Fruit fly (Drosophila melanogaster): ENCODE measurements around the gene CG42846.

The CG42846 gene

dm6 chr3L:270760-271500 is 39.5 kb upstream of the CG42846 start, which contains the start of gene miple2 (continued):
- TF ChIP-seq H2.0 (GFP tag; IDR thresholded peaks at IDR 0.05) (no peak), CG12155 (GFP tag; optimal IDR thresholded peaks at IDR 0.05) (no peak), CG9215 (GFP tag; IDR thresholded peaks at IDR 0.05) (no peak), caup (GFP tag; optimal IDR thresholded peaks at IDR 0.05; ENCODE audit: severe bottlenecking) (peak; percentile 28), CG6654 (GFP tag; optimal IDR thresholded peaks at IDR 0.05) (no peak)

dm6 chr3L:267618-268017 is 36.2 kb upstream of the CG42846 start:
- peak; percentile 7 for TF ChIP-seq nerfin-1 (tag; optimal IDR thresholded peaks at IDR 0.05)
- TF ChIP-seq CG2199 (GFP tag; IDR thresholded peaks at IDR 0.05) = 0 out of 3 replicates have a peak, but pooled peaks have one; percentile 26
- TF ChIP-seq eve (GFP tag; optimal IDR thresholded peaks at IDR 0.05) = no peak
- peak; percentile 37 for TF ChIP-seq ewg (GFP tag; optimal IDR thresholded peaks at IDR 0.05)
- TF ChIP-seq CG15011 (GFP tag; optimal IDR thresholded peaks at IDR 0.05) = no peak
- peak in 1 of 2 experiments; percentile 44 for TF ChIP-seq Trl (optimal IDR thresholded peaks at IDR 0.05)
- no peak for TF ChIP-seq Trl (GFP tag; optimal IDR thresholded peaks at IDR 0.05)
- TF ChIP-seq cwo (GFP tag; optimal IDR thresholded peaks at IDR 0.05) = no peak
- TF ChIP-seq z (GFP tag; IDR thresholded peaks at IDR 0.05) = peak; percentile 65; the same call in 1 of the 3 replicates

dm6 chr3L:267083-267482 is 35.7 kb upstream of the CG42846 start, which contains the start of gene miple1:
Gene miple1, plus strand, starts transcription at chr3L:267299.
- TF ChIP-seq sens (GFP tag) (peak; percentile 61), CG18599 (GFP tag; optimal IDR thresholded peaks at IDR 0.05) (no peak), CG4328 (GFP tag; optimal IDR thresholded peaks at IDR 0.05) (no peak), CG13894 (tag; optimal IDR thresholded peaks at IDR 0.05) (peak; percentile 29), Deaf1 (tag; optimal IDR thresholded peaks at IDR 0.05) (peak; percentile 85), Asciz (GFP tag; optimal IDR thresholded peaks at IDR 0.05) (no peak)

- TF ChIP-seq vvl (GFP tag; IDR thresholded peaks at IDR 0.05) (peak; percentile 33; the same call in 1 of the 2 replicates), Taf1 (GFP tag; IDR thresholded peaks at IDR 0.05) (no peak), CG6791 (GFP tag; IDR thresholded peaks at IDR 0.05; ENCODE audit: partially characterized antibody) (peak; percentile 13; the same call in 1 of the 3 replicates), CG2129 (GFP tag; IDR thresholded peaks at IDR 0.05; ENCODE audit: partially characterized antibody) (no peak), CG9215 (GFP tag; IDR thresholded peaks at IDR 0.05) (no peak)
These were observed 34.4 kb upstream of the CG42846 start, which contains the start of gene CG34263 for dm6 chr3L:265808-266207. Gene CG34263, minus strand, starts transcription at chr3L:265908.

dm6 chr3L:264378-265151 is 33.2 kb upstream of the CG42846 start, which contains the start of the genes Tudor-SN and mRpL17:
Gene Tudor-SN, minus strand, starts transcription at chr3L:264380.
Gene mRpL17, plus strand, starts transcription at chr3L:264779.
- TF ChIP-seq zfh1 (GFP tag; IDR thresholded peaks at IDR 0.05) = no peak
- peak; percentile 78 for TF ChIP-seq row (GFP tag; IDR thresholded peaks at IDR 0.05)
- peak; percentile 14 for TF ChIP-seq BtbVII (GFP tag; optimal IDR thresholded peaks at IDR 0.05)
- TF ChIP-seq shn (GFP tag; optimal IDR thresholded peaks at IDR 0.05) = no peak
- no peak for TF ChIP-seq CG10959 (GFP tag; IDR thresholded peaks at IDR 0.05)
- peak; percentile 41 for TF ChIP-seq sug (tag; optimal IDR thresholded peaks at IDR 0.05)
- no peak for TF ChIP-seq Aef1 (GFP tag; IDR thresholded peaks at IDR 0.05)
- TF ChIP-seq HLHmδ (GFP tag; optimal IDR thresholded peaks at IDR 0.05) = no peak
- TF ChIP-seq yki (optimal IDR thresholded peaks at IDR 0.05) = no peak
- peak; percentile 70 for TF ChIP-seq corto (GFP tag; optimal IDR thresholded peaks at IDR 0.05)
- peak; percentile 95 for TF ChIP-seq mld (GFP tag; IDR thresholded peaks at IDR 0.05; ENCODE audit: partially characterized antibody)
- TF ChIP-seq CTCF (GFP tag; optimal IDR thresholded peaks at IDR 0.05) = peak; percentile 6
- no peak for TF ChIP-seq pan (optimal IDR thresholded peaks at IDR 0.05)
- peak in 1 of 2 experiments; percentile 27 for TF ChIP-seq pan (GFP tag; optimal IDR thresholded peaks at IDR 0.05 in 1 of 2, IDR thresholded peaks at IDR 0.05 in 1 of 2)
- TF ChIP-seq Doc2 (GFP tag; IDR thresholded peaks at IDR 0.05) = no peak
- no peak for TF ChIP-seq pb (GFP tag; optimal IDR thresholded peaks at IDR 0.05)
- no peak for TF ChIP-seq CG10366 (GFP tag; IDR thresholded peaks at IDR 0.05)
- TF ChIP-seq Max (GFP tag; optimal IDR thresholded peaks at IDR 0.05) = peak; percentile 52
- TF ChIP-seq ham (GFP tag; IDR thresholded peaks at IDR 0.05) = no peak
- peak; percentile 40 for TF ChIP-seq Chrac-16 (GFP tag; optimal IDR thresholded peaks at IDR 0.05)

Measured in whole organism, embryonic.